Worm (Caenorhabditis elegans) whole organism, young adult: Measurements from ENCODE around the gene tmed-10.

Experiments
- B0019.2 ChIP-seq: fragments of 200-800 bp; sonication (Bioruptor generic); conservative IDR thresholded peaks from 2 replicates; pipeline ENCODE4 v1.3.6; 2022; ENCODE audit warnings: missing genetic modification reagents, missing genetic modification characterization, missing compliant biosample characterization
- B0035.1 ChIP-seq: sonication (generic microtip); optimal IDR thresholded peaks from 2 replicates; lab custom pipeline; 2016; ENCODE audit warnings: missing genetic modification characterization, mild to moderate bottlenecking, missing compliant biosample characterization, missing genotype, missing genetic modification reagents
- D2030.7 ChIP-seq: fragments of 200-800 bp; sonication (Bioruptor generic); IDR thresholded peaks from 2 replicates; pipeline ENCODE4 v1.3.6; 2022; ENCODE audit warnings: missing genetic modification reagents, missing genetic modification characterization, missing compliant biosample characterization
- F33H1.4 ChIP-seq: fragments of 200-800 bp; sonication (Bioruptor generic); IDR thresholded peaks from 2 replicates; pipeline ENCODE4 v1.3.6; 2022; ENCODE audit warnings: missing genetic modification reagents, missing genetic modification characterization, missing compliant biosample characterization
- T26A5.8 ChIP-seq: sonication (generic microtip); optimal IDR thresholded peaks from 2 replicates; lab custom pipeline; 2016; ENCODE audit warnings: missing genetic modification characterization, missing compliant biosample characterization
- Y67H2A.10 ChIP-seq: fragments of 200-800 bp; sonication (Bioruptor generic); conservative IDR thresholded peaks from 2 replicates; pipeline ENCODE4 v1.3.6; 2022; ENCODE audit warnings: missing genetic modification reagents, missing genetic modification characterization, missing compliant biosample characterization
- Y79H2A.3 ChIP-seq: fragments of 200-800 bp; sonication (Bioruptor generic); conservative IDR thresholded peaks from 2 replicates; pipeline ENCODE4 v1.3.6; 2022; ENCODE audit warnings: missing genetic modification reagents, missing genetic modification characterization, missing compliant biosample characterization
- akir-1 ChIP-seq: fragments of 200-800 bp; sonication (Bioruptor generic); optimal IDR thresholded peaks from 2 replicates; lab custom pipeline; 2018; ENCODE audit warnings: mild to moderate bottlenecking, missing genetic modification characterization, moderate library complexity, missing compliant biosample characterization
- aptf-2 ChIP-seq: fragments of 200-800 bp; sonication (Bioruptor generic); conservative IDR thresholded peaks from 2 replicates; pipeline ENCODE4 v1.3.6; 2022; ENCODE audit warnings: missing genetic modification reagents, missing genetic modification characterization, missing compliant biosample characterization
- attf-3 ChIP-seq: fragments of 200-800 bp; sonication (Bioruptor generic); conservative IDR thresholded peaks from 2 replicates; pipeline ENCODE4 v1.3.6; 2022; ENCODE audit warnings: missing genetic modification reagents, missing genetic modification characterization, missing compliant biosample characterization
- attf-5 ChIP-seq: fragments of 200-800 bp; sonication (Bioruptor generic); optimal IDR thresholded peaks from 2 replicates; lab custom pipeline; 2018; ENCODE audit warnings: mild to moderate bottlenecking, missing genetic modification characterization, missing compliant biosample characterization
- attf-6 ChIP-seq: fragments of 200-800 bp; sonication (Bioruptor generic); IDR thresholded peaks from 2 replicates; pipeline ENCODE4 v1.3.6; 2022; ENCODE audit warnings: missing genetic modification reagents, missing genetic modification characterization, missing compliant biosample characterization
- ceh-100 ChIP-seq: fragments of 200-800 bp; sonication (Bioruptor generic); IDR thresholded peaks from 2 replicates; pipeline ENCODE4 v1.3.6; 2022; ENCODE audit warnings: missing genetic modification reagents, missing genetic modification characterization, missing compliant biosample characterization
- ceh-27 ChIP-seq: fragments of 200-800 bp; sonication (Bioruptor generic); optimal IDR thresholded peaks from 2 replicates; lab custom pipeline; 2018; ENCODE audit warnings: mild to moderate bottlenecking, missing genetic modification characterization, moderate library complexity, missing compliant biosample characterization
- ceh-91 ChIP-seq: fragments of 200-800 bp; sonication (Bioruptor generic); IDR thresholded peaks from 2 replicates; pipeline ENCODE4 v1.3.6; 2022; ENCODE audit warnings: missing genetic modification reagents, missing genetic modification characterization, missing compliant biosample characterization
- dox-1 ChIP-seq: fragments of 200-800 bp; sonication (Bioruptor generic); IDR thresholded peaks from 2 replicates; pipeline ENCODE4 v1.3.6; 2022; ENCODE audit warnings: missing genetic modification reagents, missing genetic modification characterization, missing compliant biosample characterization
- efl-1 ChIP-seq: fragments of 150-350 bp; optimal IDR thresholded peaks from 2 replicates; lab custom pipeline; 2014; ENCODE audit warnings: missing biosample characterization, missing genetic modification reagents, missing genetic modification characterization
- egl-44 ChIP-seq: fragments of 200-800 bp; sonication (Bioruptor generic); IDR thresholded peaks from 2 replicates; pipeline ENCODE4 v1.3.6; 2022; ENCODE audit warnings: missing genetic modification reagents, missing genetic modification characterization, missing compliant biosample characterization
- egrh-3 ChIP-seq: fragments of 200-800 bp; sonication (Bioruptor generic); IDR thresholded peaks from 2 replicates; pipeline ENCODE4 v1.3.6; 2022; ENCODE audit warnings: missing genetic modification reagents, missing genetic modification characterization, missing compliant biosample characterization
- ekl-4 ChIP-seq: fragments of 200-800 bp; sonication (Bioruptor generic); IDR thresholded peaks from 2 replicates; pipeline ENCODE4 v1.3.6; 2022; ENCODE audit warnings: missing genetic modification reagents, missing genetic modification characterization, missing compliant biosample characterization
- gei-17 ChIP-seq: fragments of 200-800 bp; sonication (Bioruptor generic); optimal IDR thresholded peaks from 2 replicates; lab custom pipeline; 2018; ENCODE audit warnings: mild to moderate bottlenecking, missing genetic modification characterization, missing compliant biosample characterization
- hmg-1.2 ChIP-seq: fragments of 200-800 bp; sonication (Bioruptor generic); IDR thresholded peaks from 2 replicates; pipeline ENCODE4 v1.3.6; 2022; ENCODE audit warnings: missing genetic modification reagents, missing genetic modification characterization, missing compliant biosample characterization
- hrde-1 ChIP-seq: sonication (generic microtip); optimal IDR thresholded peaks from 2 replicates; lab custom pipeline; 2016; ENCODE audit warnings: missing genetic modification characterization, mild to moderate bottlenecking, missing compliant biosample characterization, moderate library complexity, missing genotype, missing genetic modification reagents, borderline replicate concordance
- let-607 ChIP-seq, 2 experiments: fragments of 200-800 bp in 1 of 2; sonication (Bioruptor generic) in 1 of 2; sonication (generic microtip) in 1 of 2; optimal IDR thresholded peaks; 2 replicates each; lab custom pipeline; 2016 to 2018; ENCODE audit warnings: mild to moderate bottlenecking in 2 of 2, missing compliant biosample characterization in 2 of 2, missing genetic modification characterization in 2 of 2, moderate library complexity in 2 of 2, missing genotype in 1 of 2
- lin-26 ChIP-seq: fragments of 200-800 bp; sonication (Bioruptor generic); IDR thresholded peaks from 2 replicates; pipeline ENCODE4 v1.3.6; 2022; ENCODE audit warnings: missing genetic modification reagents, missing genetic modification characterization, missing compliant biosample characterization
- lin-54 ChIP-seq: fragments of 200-800 bp; sonication (Bioruptor generic); optimal IDR thresholded peaks from 2 replicates; lab custom pipeline; 2018; ENCODE audit warnings: mild to moderate bottlenecking, missing genetic modification characterization, missing compliant biosample characterization
- lir-1 ChIP-seq: fragments of 200-800 bp; sonication (Bioruptor generic); conservative IDR thresholded peaks from 2 replicates; pipeline ENCODE4 v1.3.6; 2022; ENCODE audit warnings: missing genetic modification reagents, missing genetic modification characterization, missing compliant biosample characterization
- lsl-1 ChIP-seq: fragments of 200-800 bp; sonication (Bioruptor generic); optimal IDR thresholded peaks from 2 replicates; lab custom pipeline; 2018; ENCODE audit warnings: mild to moderate bottlenecking, missing genetic modification characterization, moderate library complexity, missing compliant biosample characterization
- madf-6 ChIP-seq: fragments of 200-800 bp; sonication (Bioruptor generic); IDR thresholded peaks from 2 replicates; pipeline ENCODE4 v1.3.6; 2022; ENCODE audit warnings: missing genetic modification reagents, missing genetic modification characterization, missing compliant biosample characterization
- madf-8 ChIP-seq: fragments of 200-800 bp; sonication (Bioruptor generic); conservative IDR thresholded peaks from 2 replicates; pipeline ENCODE4 v1.3.6; 2022; ENCODE audit warnings: missing genetic modification reagents, missing genetic modification characterization, missing compliant biosample characterization
- mcd-1 ChIP-seq: fragments of 200-800 bp; sonication (Bioruptor generic); IDR thresholded peaks from 2 replicates; pipeline ENCODE4 v1.3.6; 2022; ENCODE audit warnings: missing genetic modification reagents, missing genetic modification characterization, missing compliant biosample characterization
- mes-4 ChIP-seq: sonication (generic microtip); optimal IDR thresholded peaks from 2 replicates; lab custom pipeline; 2016; ENCODE audit warnings: missing genotype, missing genetic modification characterization, missing compliant biosample characterization
- nfya-2 ChIP-seq: fragments of 200-800 bp; sonication (Bioruptor generic); IDR thresholded peaks from 2 replicates; pipeline ENCODE4 v1.3.6; 2022; ENCODE audit warnings: missing genetic modification reagents, missing genetic modification characterization, missing compliant biosample characterization
- nfyb-1 ChIP-seq: fragments of 200-800 bp; sonication (Bioruptor generic); IDR thresholded peaks from 2 replicates; pipeline ENCODE4 v1.3.6; 2022; ENCODE audit warnings: missing genetic modification reagents, missing genetic modification characterization, missing compliant biosample characterization
- nhr-80 ChIP-seq: sonication (generic microtip); optimal IDR thresholded peaks from 2 replicates; lab custom pipeline; 2016; ENCODE audit warnings: missing genetic modification characterization, missing compliant biosample characterization
- pbrm-1 ChIP-seq: fragments of 200-800 bp; sonication (Bioruptor generic); IDR thresholded peaks from 2 replicates; pipeline ENCODE4 v1.3.6; 2022; ENCODE audit warnings: missing genetic modification reagents, missing genetic modification characterization, missing compliant biosample characterization
- pha-4 ChIP-seq: fragments of 150-350 bp; sonication (generic microtip); optimal IDR thresholded peaks from 2 replicates; lab custom pipeline; 2014; ENCODE audit warnings: missing biosample characterization, missing genetic modification reagents, missing genetic modification characterization
- rcor-1 ChIP-seq: fragments of 200-800 bp; sonication (Bioruptor generic); IDR thresholded peaks from 2 replicates; pipeline ENCODE4 v1.3.6; 2022; ENCODE audit warnings: missing genetic modification reagents, missing genetic modification characterization, missing compliant biosample characterization
- sdz-38 ChIP-seq: sonication (generic microtip); optimal IDR thresholded peaks from 2 replicates; lab custom pipeline; 2016; ENCODE audit warnings: missing genotype, missing genetic modification characterization, missing compliant biosample characterization
- snpc-3.4 ChIP-seq: sonication (generic microtip); optimal IDR thresholded peaks from 2 replicates; lab custom pipeline; 2017; ENCODE audit warnings: missing genetic modification characterization, mild to moderate bottlenecking, missing compliant biosample characterization, antibody characterized with exemption, moderate library complexity, missing genotype, missing genetic modification reagents
- snpc-4 ChIP-seq, 5 experiments: fragments of 150-350 bp in 1 of 5; sonication (generic microtip) in 4 of 5; optimal IDR thresholded peaks; 2 replicates each; lab custom pipeline; 2014 to 2018; ENCODE audit warnings: missing genetic modification characterization in 5 of 5, missing biosample characterization in 3 of 5, antibody characterized with exemption in 2 of 5, mild to moderate bottlenecking in 2 of 5, missing compliant biosample characterization in 2 of 5, missing genotype in 2 of 5, moderate library complexity in 2 of 5, missing genetic modification reagents in 1 of 5
- tbp1 ChIP-seq: fragments of 200-800 bp; sonication (Bioruptor generic); optimal IDR thresholded peaks from 2 replicates; lab custom pipeline; 2018; ENCODE audit warnings: mild to moderate bottlenecking, missing genetic modification characterization, missing compliant biosample characterization
- ztf-18 ChIP-seq: sonication (generic microtip); optimal IDR thresholded peaks from 2 replicates; lab custom pipeline; 2016; ENCODE audit warnings: missing genotype, mild to moderate bottlenecking, missing genetic modification characterization, missing compliant biosample characterization
- ztf-22 ChIP-seq: fragments of 200-800 bp; sonication (Bioruptor generic); optimal IDR thresholded peaks from 2 replicates; lab custom pipeline; 2018; ENCODE audit warnings: mild to moderate bottlenecking, missing genetic modification characterization, moderate library complexity, missing compliant biosample characterization
- ztf-28 ChIP-seq: fragments of 200-800 bp; sonication (Bioruptor generic); IDR thresholded peaks from 2 replicates; pipeline ENCODE4 v1.3.6; 2022; ENCODE audit warnings: missing genetic modification reagents, missing genetic modification characterization, missing compliant biosample characterization
- ztf-6 ChIP-seq: fragments of 200-800 bp; sonication (Bioruptor generic); IDR thresholded peaks from 2 replicates; pipeline ENCODE4 v1.3.6; 2022; ENCODE audit warnings: missing genetic modification reagents, missing genetic modification characterization, missing compliant biosample characterization

tmed-10 gene

ce11 chrV:11326914-11327367 is at the start of gene tmed-10:
Gene tmed-10, minus strand, starts transcription at chrV:11326964.
- no peak for TF ChIP-seq B0035.1
- TF ChIP-seq snpc-4 (GFP tag; optimal IDR thresholded peaks at IDR 0.05; lab: Kevin White, UChicago) = peak; percentile 28
- TF ChIP-seq snpc-4 (tag; optimal IDR thresholded peaks at IDR 0.05; lab: Kevin White, UChicago) = peak in 3 of 4 experiments; percentile 27 to 72 (median 57)
- TF ChIP-seq ceh-91 = peak; percentile 78
- TF ChIP-seq ztf-6 (GFP tag; lab: Robert Waterston, UW) = peak; percentile 50; the same call in 1 of the 2 replicates
- TF ChIP-seq lsl-1 = peak; percentile 64
- no peak for TF ChIP-seq Y67H2A.10 (GFP tag; lab: Robert Waterston, UW)
- no peak for TF ChIP-seq pha-4 (tag; lab: Kevin White, UChicago)
- TF ChIP-seq ztf-18 (tag; lab: Kevin White, UChicago) = peak; percentile 44
- peak; percentile 89 for TF ChIP-seq ceh-100 (GFP tag; lab: Robert Waterston, UW)
- TF ChIP-seq ztf-28 = no peak
- no peak for TF ChIP-seq mes-4 (tag; lab: Kevin White, UChicago)
- TF ChIP-seq attf-6 (GFP tag; lab: Robert Waterston, UW) = 0 out of 2 replicates have a peak, but pooled peaks have one; percentile 13
- no peak for TF ChIP-seq nfya-2 (GFP tag; lab: Robert Waterston, UW)
- peak; percentile 63 for TF ChIP-seq lin-54
- TF ChIP-seq akir-1 (GFP tag; lab: Kevin White, UChicago) = no peak
- TF ChIP-seq tbp1 (GFP tag; lab: Kevin White, UChicago) = peak; percentile 51
- peak; percentile 62; the same call in 1 of the 2 replicates for TF ChIP-seq aptf-2
- TF ChIP-seq mcd-1 = peak; percentile 96
- TF ChIP-seq pbrm-1 (GFP tag; lab: Robert Waterston, UW) = peak; percentile 84
- no peak for TF ChIP-seq ztf-22 (GFP tag; lab: Kevin White, UChicago)
- 0 out of 2 replicates have a peak, but pooled peaks have one; percentile 24 for TF ChIP-seq egl-44
- peak; percentile 39 for TF ChIP-seq madf-8 (GFP tag; lab: Robert Waterston, UW)
- TF ChIP-seq sdz-38 (tag; lab: Kevin White, UChicago) = no peak
- peak; percentile 77 for TF ChIP-seq hmg-1.2 (GFP tag; lab: Robert Waterston, UW)
- TF ChIP-seq let-607 (tag; optimal IDR thresholded peaks at IDR 0.05; lab: Kevin White, UChicago) = peak; percentile 93 to 94
- 0 out of 2 replicates have a peak, but pooled peaks have one; percentile 37 for TF ChIP-seq Y79H2A.3 (GFP tag; lab: Robert Waterston, UW)
- peak; percentile 55 for TF ChIP-seq F33H1.4 (GFP tag; lab: Robert Waterston, UW)
- peak; percentile 89 for TF ChIP-seq rcor-1 (GFP tag; lab: Robert Waterston, UW)
- peak; percentile 41 for TF ChIP-seq snpc-3.4 (tag; lab: Kevin White, UChicago)
- TF ChIP-seq madf-6 (GFP tag; lab: Robert Waterston, UW) = peak; percentile 76
- TF ChIP-seq ceh-27 (GFP tag; lab: Kevin White, UChicago) = peak; percentile 15
- TF ChIP-seq T26A5.8 (tag; lab: Kevin White, UChicago) = no peak
- TF ChIP-seq efl-1 (GFP tag; lab: Kevin White, UChicago) = peak; percentile 48
- peak; percentile 38; the same call in 1 of the 2 replicates for TF ChIP-seq B0019.2 (GFP tag; lab: Robert Waterston, UW)
- 0 out of 2 replicates have a peak, but pooled peaks have one; percentile 7 for TF ChIP-seq egrh-3 (GFP tag; lab: Robert Waterston, UW)
- TF ChIP-seq nhr-80 (tag; lab: Kevin White, UChicago) = peak; percentile 59
- 0 out of 2 replicates have a peak, but pooled peaks have one; percentile 42 for TF ChIP-seq lin-26 (GFP tag; lab: Robert Waterston, UW)
- TF ChIP-seq dox-1 (GFP tag; lab: Robert Waterston, UW) = peak; percentile 97
- peak; percentile 46; the same call in 1 of the 2 replicates for TF ChIP-seq attf-3 (GFP tag; lab: Robert Waterston, UW)
- peak; percentile 76 for TF ChIP-seq attf-5
- TF ChIP-seq D2030.7 (GFP tag; lab: Robert Waterston, UW) = peak; percentile 88
- TF ChIP-seq nfyb-1 (GFP tag; lab: Robert Waterston, UW) = peak; percentile 76
- peak; percentile 77 for TF ChIP-seq ekl-4 (GFP tag; lab: Robert Waterston, UW)
- no peak for TF ChIP-seq gei-17 (GFP tag; lab: Kevin White, UChicago)
- TF ChIP-seq lir-1 (GFP tag; lab: Robert Waterston, UW) = peak; percentile 70; the same call in 1 of the 2 replicates
- no peak for TF ChIP-seq hrde-1 (tag; lab: Kevin White, UChicago)
